Fruit fly (Drosophila melanogaster): ENCODE data around the gene CG12155.

CG12155 gene

dm6 chrX:7728251-7729164 lies at the start of gene CG12155, which contains the start of gene NELF-B:
Gene CG12155 (plus strand): TSS chrX:7728755.
Gene NELF-B (minus strand): TSS chrX:7728361.
- peak; percentile 59 for TF ChIP-seq CG7101 (tag; optimal IDR thresholded peaks at IDR 0.05)
- TF ChIP-seq CG33017 (tag; optimal IDR thresholded peaks at IDR 0.05): no peak
- TF ChIP-seq CG1620 (GFP tag; optimal IDR thresholded peaks at IDR 0.05): peak; percentile 61
- no peak for TF ChIP-seq cic (GFP tag; optimal IDR thresholded peaks at IDR 0.05)
- peak; percentile 50 for TF ChIP-seq tj (GFP tag; optimal IDR thresholded peaks at IDR 0.05)
- no peak for TF ChIP-seq bab1 (GFP tag; optimal IDR thresholded peaks at IDR 0.05)
- no peak for TF ChIP-seq Hr96 (GFP tag; optimal IDR thresholded peaks at IDR 0.05)
- TF ChIP-seq toe (GFP tag; optimal IDR thresholded peaks at IDR 0.05): peak; percentile 49
- peak; percentile 31 for TF ChIP-seq CG14711 (tag; optimal IDR thresholded peaks at IDR 0.05)
- TF ChIP-seq CG5204 (GFP tag; optimal IDR thresholded peaks at IDR 0.05): no peak
- TF ChIP-seq cnc (optimal IDR thresholded peaks at IDR 0.05): no peak
- TF ChIP-seq Mnt (GFP tag; optimal IDR thresholded peaks at IDR 0.05): peak; percentile 37
- TF ChIP-seq CG12768 (GFP tag; optimal IDR thresholded peaks at IDR 0.05): peak; percentile 6
- TF ChIP-seq CG11617 (GFP tag; optimal IDR thresholded peaks at IDR 0.05): peak; percentile 84
- peak; percentile 36 for TF ChIP-seq CG7045 (GFP tag; optimal IDR thresholded peaks at IDR 0.05)
- no peak for TF ChIP-seq kay (GFP tag; ENCODE audit: borderline replicate concordance)
- TF ChIP-seq Crg-1 (GFP tag; optimal IDR thresholded peaks at IDR 0.05): no peak
- peak; percentile 57 for TF ChIP-seq pad (GFP tag; optimal IDR thresholded peaks at IDR 0.05)
- no peak for TF ChIP-seq Clk (GFP tag; optimal IDR thresholded peaks at IDR 0.05)
- peak; percentile 46 for TF ChIP-seq ovo (GFP tag; optimal IDR thresholded peaks at IDR 0.05)

DNA sequence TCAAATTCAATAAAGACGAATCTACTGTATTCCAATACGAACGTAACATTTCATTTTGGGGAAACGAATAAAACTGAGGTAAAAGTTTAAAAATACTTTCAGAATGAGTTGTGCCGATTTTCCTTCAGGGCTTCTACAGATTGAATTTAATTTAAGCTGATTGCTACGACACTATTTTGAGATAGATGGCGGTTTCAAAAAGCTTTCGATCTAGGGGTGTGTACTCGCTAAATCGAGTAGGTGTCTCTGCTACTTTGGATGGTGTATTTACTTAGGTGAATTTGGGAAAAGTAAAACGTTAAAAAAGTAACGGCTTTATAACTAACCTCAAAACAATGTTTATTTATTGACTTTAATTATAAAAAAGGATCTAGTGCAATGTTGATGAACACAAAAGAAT lies 49.7 kb upstream of the CG12155 start:
- TF ChIP-seq toe (GFP tag; optimal IDR thresholded peaks at IDR 0.05): no peak
- no peak for TF ChIP-seq CG11617 (GFP tag; optimal IDR thresholded peaks at IDR 0.05)
- no peak for TF ChIP-seq CG5204 (GFP tag; optimal IDR thresholded peaks at IDR 0.05)
- TF ChIP-seq CG1620 (GFP tag; optimal IDR thresholded peaks at IDR 0.05): peak; percentile 2
- peak; percentile 54 for TF ChIP-seq bab1 (GFP tag; optimal IDR thresholded peaks at IDR 0.05)
- TF ChIP-seq Crg-1 (GFP tag; optimal IDR thresholded peaks at IDR 0.05): peak; percentile 3
- no peak for TF ChIP-seq CG33017 (tag; optimal IDR thresholded peaks at IDR 0.05)
- no peak for TF ChIP-seq Hr96 (GFP tag; optimal IDR thresholded peaks at IDR 0.05)
- TF ChIP-seq Clk (GFP tag; optimal IDR thresholded peaks at IDR 0.05): no peak
- TF ChIP-seq cnc (optimal IDR thresholded peaks at IDR 0.05): no peak
- TF ChIP-seq tj (GFP tag; optimal IDR thresholded peaks at IDR 0.05): no peak
- no peak for TF ChIP-seq ovo (GFP tag; optimal IDR thresholded peaks at IDR 0.05)
- TF ChIP-seq pad (GFP tag; optimal IDR thresholded peaks at IDR 0.05): no peak
- TF ChIP-seq CG7045 (GFP tag; optimal IDR thresholded peaks at IDR 0.05): no peak

DNA sequence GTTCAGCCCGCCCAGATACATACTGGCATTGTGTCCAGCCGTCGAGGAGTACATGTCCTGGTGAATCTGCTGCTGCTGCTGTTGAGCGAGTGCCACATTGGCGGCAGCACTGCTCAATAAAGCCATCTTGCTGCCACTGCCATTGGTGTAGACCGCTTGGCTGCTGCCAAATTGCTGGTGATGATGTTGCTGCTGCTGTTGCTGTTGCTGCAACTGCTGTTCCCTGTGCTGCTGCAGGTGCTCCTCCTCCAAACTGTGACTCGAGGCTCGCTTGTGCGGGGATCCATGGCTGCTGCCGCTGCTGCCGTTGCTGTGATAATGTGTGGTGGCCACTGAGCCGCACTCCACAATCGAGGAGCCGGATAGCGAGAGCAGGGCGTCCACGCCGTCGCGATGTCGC lies 42.5 kb upstream of the CG12155 start:
- TF ChIP-seq CG7101 (tag; optimal IDR thresholded peaks at IDR 0.05): no peak
- TF ChIP-seq CG33017 (tag; optimal IDR thresholded peaks at IDR 0.05): no peak
- no peak for TF ChIP-seq CG1620 (GFP tag; optimal IDR thresholded peaks at IDR 0.05)
- TF ChIP-seq pad (GFP tag; optimal IDR thresholded peaks at IDR 0.05): no peak
- TF ChIP-seq kay (GFP tag; ENCODE audit: borderline replicate concordance): no peak
- TF ChIP-seq bab1 (GFP tag; optimal IDR thresholded peaks at IDR 0.05): no peak
- TF ChIP-seq CG7045 (GFP tag; optimal IDR thresholded peaks at IDR 0.05): no peak

- no peak for TF ChIP-seq Hr96 (GFP tag; optimal IDR thresholded peaks at IDR 0.05)
- no peak for TF ChIP-seq ovo (GFP tag; optimal IDR thresholded peaks at IDR 0.05)
- TF ChIP-seq toe (GFP tag; optimal IDR thresholded peaks at IDR 0.05): no peak
- no peak for TF ChIP-seq CG7101 (tag; optimal IDR thresholded peaks at IDR 0.05)
- TF ChIP-seq Clk (GFP tag; optimal IDR thresholded peaks at IDR 0.05): no peak
- TF ChIP-seq tj (GFP tag; optimal IDR thresholded peaks at IDR 0.05): no peak
These were observed 39.7 kb upstream of the CG12155 start for dm6 chrX:7688871-7689270.

dm6 chrX:7690683-7691082 lies 37.9 kb upstream of the CG12155 start:
- TF ChIP-seq Clk (GFP tag; optimal IDR thresholded peaks at IDR 0.05): peak; percentile 20
- no peak for TF ChIP-seq ovo (GFP tag; optimal IDR thresholded peaks at IDR 0.05)
- TF ChIP-seq CG14711 (tag; optimal IDR thresholded peaks at IDR 0.05): peak; percentile 55
- TF ChIP-seq CG7101 (tag; optimal IDR thresholded peaks at IDR 0.05): peak; percentile 60
- TF ChIP-seq pad (GFP tag; optimal IDR thresholded peaks at IDR 0.05): no peak
- TF ChIP-seq bab1 (GFP tag; optimal IDR thresholded peaks at IDR 0.05): no peak
- TF ChIP-seq tj (GFP tag; optimal IDR thresholded peaks at IDR 0.05): peak; percentile 1
- TF ChIP-seq cic (GFP tag; optimal IDR thresholded peaks at IDR 0.05): peak; percentile 45
- peak; percentile 14 for TF ChIP-seq CG7045 (GFP tag; optimal IDR thresholded peaks at IDR 0.05)
- TF ChIP-seq CG33017 (tag; optimal IDR thresholded peaks at IDR 0.05): peak; percentile 3
- TF ChIP-seq Hr96 (GFP tag; optimal IDR thresholded peaks at IDR 0.05): no peak
- no peak for TF ChIP-seq Crg-1 (GFP tag; optimal IDR thresholded peaks at IDR 0.05)
- no peak for TF ChIP-seq CG5204 (GFP tag; optimal IDR thresholded peaks at IDR 0.05)
- TF ChIP-seq Mnt (GFP tag; optimal IDR thresholded peaks at IDR 0.05): peak; percentile 61
- TF ChIP-seq cnc (optimal IDR thresholded peaks at IDR 0.05): no peak
- TF ChIP-seq CG1620 (GFP tag; optimal IDR thresholded peaks at IDR 0.05): peak; percentile 17
- TF ChIP-seq kay (GFP tag; ENCODE audit: borderline replicate concordance): peak; percentile 90
- no peak for TF ChIP-seq toe (GFP tag; optimal IDR thresholded peaks at IDR 0.05)
- peak; percentile 60 for TF ChIP-seq CG12768 (GFP tag; optimal IDR thresholded peaks at IDR 0.05)
- peak; percentile 39 for TF ChIP-seq CG11617 (GFP tag; optimal IDR thresholded peaks at IDR 0.05)

Measured in whole organism, adult.